Worm (Caenorhabditis elegans) whole organism, late embryonic: ENCODE data around the gene C04E6.7.

ENCODE experiments used
- F13H6.1 ChIP-seq: sonication (generic microtip); optimal IDR thresholded peaks from 2 replicates; lab custom pipeline; 2016; ENCODE audit warnings: missing genetic modification characterization, missing compliant biosample characterization
- Y22D7AL.16 ChIP-seq: sonication (generic microtip); optimal IDR thresholded peaks from 2 replicates; lab custom pipeline; 2016; ENCODE audit warnings: missing genetic modification characterization, missing compliant biosample characterization
- ahr-1 ChIP-seq: sonication (generic microtip); optimal IDR thresholded peaks from 2 replicates; lab custom pipeline; 2016; ENCODE audit warnings: missing genetic modification characterization, missing compliant biosample characterization
- ceh-14 ChIP-seq: sonication (generic microtip); optimal IDR thresholded peaks from 2 replicates; lab custom pipeline; 2016; ENCODE audit warnings: missing genotype, missing genetic modification characterization, missing compliant biosample characterization
- ceh-18 ChIP-seq: sonication (generic microtip); optimal IDR thresholded peaks from 2 replicates; lab custom pipeline; 2016; ENCODE audit warnings: missing genetic modification characterization, missing compliant biosample characterization
- ceh-19 ChIP-seq: fragments of 200-800 bp; sonication (Bioruptor generic); optimal IDR thresholded peaks from 2 replicates; lab custom pipeline; 2018; ENCODE audit warnings: mild to moderate bottlenecking, missing genetic modification characterization, missing compliant biosample characterization
- ceh-24 ChIP-seq: sonication (generic microtip); optimal IDR thresholded peaks from 2 replicates; lab custom pipeline; 2016; ENCODE audit warnings: mild to moderate bottlenecking, missing genetic modification characterization, missing compliant biosample characterization
- ceh-30 ChIP-seq: fragments of 150-350 bp; optimal IDR thresholded peaks from 2 replicates; lab custom pipeline; 2014; ENCODE audit warnings: missing biosample characterization, missing genetic modification characterization
- ceh-31 ChIP-seq: sonication (generic microtip); optimal IDR thresholded peaks from 2 replicates; lab custom pipeline; 2016; ENCODE audit warnings: missing genetic modification characterization, missing compliant biosample characterization
- che-1 ChIP-seq: sonication (generic microtip); optimal IDR thresholded peaks from 2 replicates; lab custom pipeline; 2016; ENCODE audit warnings: mild to moderate bottlenecking, missing genetic modification characterization, missing compliant biosample characterization
- dve-1 ChIP-seq: sonication (generic microtip); optimal IDR thresholded peaks from 2 replicates; lab custom pipeline; 2017; ENCODE audit warnings: antibody characterized with exemption, mild to moderate bottlenecking, missing genetic modification characterization, missing compliant biosample characterization
- elt-4 ChIP-seq: sonication (generic microtip); optimal IDR thresholded peaks from 2 replicates; lab custom pipeline; 2016; ENCODE audit warnings: missing genetic modification characterization, missing compliant biosample characterization
- fax-1 ChIP-seq: sonication (generic microtip); optimal IDR thresholded peaks from 2 replicates; lab custom pipeline; 2016; ENCODE audit warnings: missing genotype, missing genetic modification characterization, missing compliant biosample characterization
- fkh-10 ChIP-seq: fragments of 150-350 bp; optimal IDR thresholded peaks from 2 replicates; lab custom pipeline; 2014; ENCODE audit warnings: missing biosample characterization, missing genetic modification reagents, missing genetic modification characterization
- fkh-6 ChIP-seq: sonication (generic microtip); optimal IDR thresholded peaks from 2 replicates; lab custom pipeline; 2016; ENCODE audit warnings: missing genetic modification characterization, missing compliant biosample characterization
- gmeb-2 ChIP-seq: sonication (generic microtip); optimal IDR thresholded peaks from 2 replicates; lab custom pipeline; 2016; ENCODE audit warnings: missing genetic modification characterization, inconsistent platforms, missing compliant biosample characterization
- hlh-13 ChIP-seq: fragments of 200-800 bp; sonication (Bioruptor generic); optimal IDR thresholded peaks from 2 replicates; lab custom pipeline; 2018; ENCODE audit warnings: mild to moderate bottlenecking, missing genetic modification characterization, missing compliant biosample characterization
- hlh-15 ChIP-seq: sonication (generic microtip); optimal IDR thresholded peaks from 2 replicates; lab custom pipeline; 2016; ENCODE audit warnings: missing genetic modification characterization, missing compliant biosample characterization
- hlh-6 ChIP-seq: sonication (generic microtip); optimal IDR thresholded peaks from 2 replicates; lab custom pipeline; 2016; ENCODE audit warnings: missing genotype, missing genetic modification characterization, missing compliant biosample characterization
- lin-11 ChIP-seq: fragments of 200-800 bp; sonication (Bioruptor generic); optimal IDR thresholded peaks from 2 replicates; lab custom pipeline; 2018; ENCODE audit warnings: mild to moderate bottlenecking, missing genetic modification characterization, missing compliant biosample characterization
- madf-2 ChIP-seq: sonication (generic microtip); optimal IDR thresholded peaks from 2 replicates; lab custom pipeline; 2017; ENCODE audit warnings: missing genetic modification characterization, missing compliant biosample characterization
- nfya-1 ChIP-seq: sonication (generic microtip); optimal IDR thresholded peaks from 2 replicates; lab custom pipeline; 2017; ENCODE audit warnings: missing genetic modification characterization, mild to moderate bottlenecking, missing compliant biosample characterization, antibody characterized with exemption, moderate library complexity
- nhr-11 ChIP-seq: fragments of 150-350 bp; optimal IDR thresholded peaks from 2 replicates; lab custom pipeline; 2014; ENCODE audit warnings: missing biosample characterization, missing genetic modification characterization
- nhr-232 ChIP-seq: sonication (generic microtip); optimal IDR thresholded peaks from 2 replicates; lab custom pipeline; 2016; ENCODE audit warnings: missing genetic modification characterization, missing compliant biosample characterization
- odd-2 ChIP-seq: sonication (generic microtip); optimal IDR thresholded peaks from 2 replicates; lab custom pipeline; 2017; ENCODE audit warnings: antibody characterized with exemption, mild to moderate bottlenecking, missing genetic modification characterization, missing compliant biosample characterization
- pat-9 ChIP-seq: fragments of 200-800 bp; sonication (Bioruptor generic); optimal IDR thresholded peaks from 2 replicates; lab custom pipeline; 2018; ENCODE audit warnings: mild to moderate bottlenecking, missing genetic modification characterization, moderate library complexity, missing compliant biosample characterization
- pax-1 ChIP-seq: fragments of 150-350 bp; optimal IDR thresholded peaks from 2 replicates; lab custom pipeline; 2014; ENCODE audit warnings: missing biosample characterization, missing genetic modification characterization
- pha-4 ChIP-seq: fragments of 150-350 bp; optimal IDR thresholded peaks from 2 replicates; lab custom pipeline; 2018; ENCODE audit warnings: missing biosample characterization, missing genetic modification reagents, missing genetic modification characterization
- pqm-1 ChIP-seq: sonication (generic microtip); optimal IDR thresholded peaks from 2 replicates; lab custom pipeline; 2016; ENCODE audit warnings: missing genetic modification characterization, missing compliant biosample characterization
- ref-2 ChIP-seq: sonication (generic microtip); optimal IDR thresholded peaks from 2 replicates; lab custom pipeline; 2016; ENCODE audit warnings: missing genetic modification characterization, missing compliant biosample characterization
- sox-2 ChIP-seq: fragments of 200-800 bp; sonication (Bioruptor generic); IDR thresholded peaks from 2 replicates; pipeline ENCODE4 v1.3.6; 2022; ENCODE audit warnings: missing genetic modification reagents, missing genetic modification characterization, missing compliant biosample characterization
- sox-4 ChIP-seq: sonication (generic microtip); optimal IDR thresholded peaks from 2 replicates; lab custom pipeline; 2017; ENCODE audit warnings: mild to moderate bottlenecking, missing genetic modification characterization, inconsistent platforms, missing compliant biosample characterization
- syd-9 ChIP-seq: sonication (generic microtip); optimal IDR thresholded peaks from 2 replicates; lab custom pipeline; 2016; ENCODE audit warnings: mild to moderate bottlenecking, missing genetic modification characterization, moderate library complexity, missing compliant biosample characterization
- unc-55 ChIP-seq: sonication (generic microtip); optimal IDR thresholded peaks from 2 replicates; lab custom pipeline; 2017; ENCODE audit warnings: missing biosample characterization, missing genetic modification reagents, missing genetic modification characterization
- unc-86 ChIP-seq: sonication (generic microtip); optimal IDR thresholded peaks from 2 replicates; lab custom pipeline; 2016; ENCODE audit warnings: missing genetic modification characterization, missing compliant biosample characterization
- ztf-16 ChIP-seq: sonication (generic microtip); optimal IDR thresholded peaks from 2 replicates; lab custom pipeline; 2017; ENCODE audit warnings: missing genetic modification characterization, missing compliant biosample characterization

The C04E6.7 gene

ce11 chrV:5891204-5891603 lies 1.9 kb upstream of the C04E6.7 start:
- TF ChIP-seq fkh-6 (no peak), ref-2 (tag; lab: Kevin White, UChicago) (no peak), ceh-24 (tag; lab: Kevin White, UChicago) (no peak), hlh-13 (GFP tag; lab: Kevin White, UChicago) (no peak), elt-4 (tag; lab: Kevin White, UChicago) (no peak), sox-4 (no peak), odd-2 (tag; lab: Kevin White, UChicago) (no peak), nfya-1 (no peak), ahr-1 (tag; lab: Kevin White, UChicago) (no peak), gmeb-2 (tag; lab: Kevin White, UChicago) (no peak), ceh-30 (no peak), ceh-18 (no peak), F13H6.1 (tag; lab: Kevin White, UChicago) (no peak), pax-1 (no peak)
- TF ChIP-seq, all 69 proteins: peak for 0

- TF ChIP-seq dve-1 (tag; lab: Kevin White, UChicago) (no peak), madf-2 (tag; lab: Kevin White, UChicago) (no peak), F13H6.1 (tag; lab: Kevin White, UChicago) (no peak), ref-2 (tag; lab: Kevin White, UChicago) (no peak), ceh-31 (no peak), Y22D7AL.16 (tag; lab: Kevin White, UChicago) (no peak), gmeb-2 (tag; lab: Kevin White, UChicago) (no peak), sox-4 (no peak), hlh-6 (tag; lab: Kevin White, UChicago) (no peak), nhr-11 (tag; lab: Kevin White, UChicago) (no peak), fax-1 (tag; lab: Kevin White, UChicago) (no peak), nhr-232 (no peak), lin-11 (tag; lab: Kevin White, UChicago) (no peak), che-1 (tag; lab: Kevin White, UChicago) (no peak)
- TF ChIP-seq, all 69 proteins: peak for 0
Observed at ce11 chrV:5895021-5895420, 1.9 kb downstream of the C04E6.7 start, which contains the start of gene grd-9. grd-9 (plus strand) TSS chrV:5895321.

- no peak for TF ChIP-seq madf-2 (tag; lab: Kevin White, UChicago)
- no peak for TF ChIP-seq unc-55 (GFP tag; lab: Kevin White, UChicago)
- TF ChIP-seq dve-1 (tag; lab: Kevin White, UChicago): no peak
- TF ChIP-seq pax-1: no peak
- no peak for TF ChIP-seq hlh-15 (tag; lab: Kevin White, UChicago)
- TF ChIP-seq ceh-14: no peak
- TF ChIP-seq pat-9 (tag; lab: Kevin White, UChicago): no peak
- no peak for TF ChIP-seq elt-4 (tag; lab: Kevin White, UChicago)
- no peak for TF ChIP-seq fkh-10 (GFP tag; lab: Kevin White, UChicago)
- TF ChIP-seq fkh-6: no peak
- TF ChIP-seq unc-86: no peak
- TF ChIP-seq pha-4 (tag; lab: Kevin White, UChicago): no peak
- TF ChIP-seq ceh-18: no peak
- no peak for TF ChIP-seq ceh-19 (GFP tag; lab: Kevin White, UChicago)
- TF ChIP-seq fax-1 (tag; lab: Kevin White, UChicago): no peak
- no peak for TF ChIP-seq syd-9 (tag; lab: Kevin White, UChicago)
- TF ChIP-seq ztf-16 (tag; lab: Kevin White, UChicago): no peak
Observed at ce11 chrV:5899940-5900339, 6.8 kb downstream of the C04E6.7 start, which contains the start of gene srd-16. srd-16 (minus strand) TSS chrV:5900040.

ce11 chrV:5901833-5902232 lies 8.7 kb downstream of the C04E6.7 start, which contains the start of gene C04E6.5:
C04E6.5 (plus strand) TSS chrV:5902133.
- TF ChIP-seq pqm-1 (tag; lab: Kevin White, UChicago): no peak
- TF ChIP-seq sox-2 (GFP tag; lab: Robert Waterston, UW): no peak
- no peak for TF ChIP-seq nhr-232
